Fruit fly (Drosophila melanogaster) whole organism, adult: ENCODE measurements around the gene PIG-P.

ENCODE experiments used
- CG11617 ChIP-seq: fragments of 200-800 bp; sonication (Bioruptor generic); optimal IDR thresholded peaks from 2 replicates; lab custom pipeline; 2017; ENCODE audit warnings: mild to moderate bottlenecking, missing biosample characterization, missing genetic modification reagents, missing genetic modification characterization
- CG12768 ChIP-seq: fragments of 200-800 bp; sonication (Bioruptor generic); optimal IDR thresholded peaks from 2 replicates; lab custom pipeline; 2017; ENCODE audit warnings: missing biosample characterization, missing genetic modification characterization, mild to moderate bottlenecking, moderate library complexity, missing genetic modification reagents
- CG14711 ChIP-seq: fragments of 200-800 bp; sonication (Bioruptor generic); optimal IDR thresholded peaks from 2 replicates; lab custom pipeline; 2018; ENCODE audit warnings: missing biosample characterization, mild to moderate bottlenecking, missing genetic modification characterization, moderate library complexity
- CG1620 ChIP-seq: fragments of 200-800 bp; sonication (Bioruptor generic); optimal IDR thresholded peaks from 2 replicates; lab custom pipeline; 2016; ENCODE audit warnings: missing biosample characterization, missing genetic modification characterization
- CG33017 ChIP-seq: fragments of 200-800 bp; sonication (Bioruptor generic); optimal IDR thresholded peaks from 2 replicates; lab custom pipeline; 2018; ENCODE audit warnings: missing biosample characterization, mild to moderate bottlenecking, missing genetic modification characterization, moderate library complexity
- CG5204 ChIP-seq: fragments of 200-800 bp; sonication (Bioruptor generic); optimal IDR thresholded peaks from 2 replicates; lab custom pipeline; 2016; ENCODE audit warnings: missing biosample characterization, missing genetic modification characterization
- CG7045 ChIP-seq: fragments of 200-800 bp; sonication (Bioruptor generic); optimal IDR thresholded peaks from 2 replicates; lab custom pipeline; 2017; ENCODE audit warnings: missing biosample characterization, mild to moderate bottlenecking, missing genetic modification characterization
- CG7101 ChIP-seq: fragments of 200-800 bp; sonication (Bioruptor generic); optimal IDR thresholded peaks from 2 replicates; lab custom pipeline; 2018; ENCODE audit warnings: missing biosample characterization, mild to moderate bottlenecking, missing genetic modification characterization, moderate library complexity
- Clk ChIP-seq: fragments of 200-800 bp; sonication (Bioruptor generic); optimal IDR thresholded peaks from 2 replicates; lab custom pipeline; 2017; ENCODE audit warnings: missing biosample characterization, missing genetic modification characterization
- Crg-1 ChIP-seq: fragments of 200-800 bp; sonication (Bioruptor generic); optimal IDR thresholded peaks from 2 replicates; lab custom pipeline; 2016; ENCODE audit warnings: missing biosample characterization, missing genetic modification characterization
- Hr96 ChIP-seq: fragments of 200-800 bp; sonication (Bioruptor generic); optimal IDR thresholded peaks from 2 replicates; lab custom pipeline; 2016; ENCODE audit warnings: missing biosample characterization, missing genetic modification characterization
- Mnt ChIP-seq: fragments of 200-800 bp; sonication (Bioruptor generic); optimal IDR thresholded peaks from 2 replicates; lab custom pipeline; 2016; ENCODE audit warnings: missing biosample characterization, mild to moderate bottlenecking, missing genetic modification characterization
- bab1 ChIP-seq: fragments of 200-800 bp; sonication (Bioruptor generic); optimal IDR thresholded peaks from 3 replicates; lab custom pipeline; 2019; ENCODE audit warnings: missing biosample characterization, mild to moderate bottlenecking, missing genetic modification characterization, moderate library complexity
- cic ChIP-seq: fragments of 200-800 bp; sonication (Bioruptor generic); optimal IDR thresholded peaks from 2 replicates; lab custom pipeline; 2017; ENCODE audit warnings: missing biosample characterization, mild to moderate bottlenecking, missing genetic modification characterization, moderate library complexity
- cnc ChIP-seq, 2 experiments: fragments of >200 bp; optimal IDR thresholded peaks; 2 replicates each; lab custom pipeline; 2017
- kay ChIP-seq: fragments of 200-800 bp; sonication (Bioruptor generic); peaks from one replicate; lab custom pipeline; 2016; ENCODE audit warnings: missing biosample characterization, missing genetic modification characterization, borderline replicate concordance
- ovo ChIP-seq: fragments of 200-800 bp; sonication (Bioruptor generic); optimal IDR thresholded peaks from 2 replicates; lab custom pipeline; 2016; ENCODE audit warnings: missing biosample characterization, missing genetic modification characterization
- pad ChIP-seq: fragments of 200-800 bp; sonication (Bioruptor generic); optimal IDR thresholded peaks from 3 replicates; lab custom pipeline; 2017; ENCODE audit warnings: missing biosample characterization, missing genetic modification characterization, mild to moderate bottlenecking, moderate library complexity, missing genetic modification reagents
- tj ChIP-seq: fragments of 200-800 bp; sonication (Bioruptor generic); optimal IDR thresholded peaks from 3 replicates; lab custom pipeline; 2017; ENCODE audit warnings: missing biosample characterization, mild to moderate bottlenecking, missing genetic modification characterization, moderate library complexity
- toe ChIP-seq: fragments of 200-800 bp; sonication (Bioruptor generic); optimal IDR thresholded peaks from 2 replicates; lab custom pipeline; 2016; ENCODE audit warnings: missing biosample characterization, missing genetic modification characterization

PIG-P gene

DNA sequence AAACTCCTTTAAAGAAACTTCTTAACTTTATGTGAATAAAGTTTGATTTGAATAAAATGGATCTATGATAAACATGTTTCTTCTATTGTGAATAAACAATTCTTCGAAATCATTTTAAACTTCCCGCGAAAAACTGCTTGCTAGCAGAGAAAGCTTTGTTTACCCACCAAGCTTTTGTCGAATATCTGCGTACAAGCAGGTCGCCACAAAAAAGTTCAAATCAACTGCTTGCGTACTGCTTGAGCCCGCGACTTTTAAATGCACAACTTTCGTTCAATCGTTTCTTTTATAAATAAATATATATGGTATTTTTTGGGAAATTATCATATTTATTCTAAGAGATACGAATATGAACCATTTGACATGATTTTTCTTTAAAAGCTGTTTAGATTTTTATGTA is 45.4 kb upstream of the PIG-P start:
- TF ChIP-seq bab1 (peak; percentile 48), CG5204 (GFP tag; lab: Kevin White, UChicago) (no peak)

dm6 chr3R:26099238-26099637 is 41.2 kb upstream of the PIG-P start:
- TF ChIP-seq kay (peak; percentile 54), bab1 (peak; percentile 18), tj (peak; percentile 47), CG11617 (no peak), CG14711 (tag; lab: Kevin White, UChicago) (peak; percentile 67)

DNA sequence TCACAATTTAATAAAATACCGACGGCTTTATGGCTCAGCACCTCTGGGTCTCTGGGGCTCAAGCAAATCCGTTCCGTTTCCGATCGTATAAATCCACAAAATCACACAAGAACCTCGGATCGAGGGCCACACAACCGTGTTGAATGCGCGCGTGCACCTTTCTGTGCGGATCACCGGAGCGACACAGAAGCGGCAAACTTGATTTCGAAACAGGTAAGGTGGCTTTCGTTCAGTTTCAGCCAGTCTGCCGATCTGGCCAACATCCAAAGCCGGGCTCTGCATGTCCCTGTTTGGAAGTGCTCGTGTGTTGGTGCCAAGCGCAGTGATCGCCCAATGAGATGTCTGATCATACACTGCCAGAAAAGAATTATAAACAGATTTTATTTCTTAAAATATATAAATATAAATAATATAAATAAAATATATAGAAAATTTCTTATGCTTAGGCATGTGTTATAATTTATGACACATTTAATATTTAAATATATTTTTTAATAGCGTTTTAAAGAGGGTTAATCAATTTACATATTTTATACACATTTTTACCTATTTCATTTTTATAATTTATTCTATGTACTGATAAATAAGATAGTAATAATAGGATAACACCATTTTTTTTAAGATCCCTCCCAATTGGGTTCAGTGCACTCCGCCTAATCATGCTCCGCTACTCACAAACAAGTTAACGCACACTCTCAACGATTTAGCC is 40.6 kb upstream of the PIG-P start, which contains the start of gene dysf:
TSS of gene dysf (minus strand) at position 210 of the 709 bp plus-strand sequence.
- no peak for TF ChIP-seq cnc (optimal IDR thresholded peaks at IDR 0.05; lab: Kevin White, UChicago)
- TF ChIP-seq Mnt (GFP tag; lab: Kevin White, UChicago): no peak
- no peak for TF ChIP-seq CG5204 (GFP tag; lab: Kevin White, UChicago)
- TF ChIP-seq CG7101 (tag; lab: Kevin White, UChicago): peak; percentile 6
- TF ChIP-seq kay: peak; percentile 18
- TF ChIP-seq CG1620: no peak
- peak; percentile 23 for TF ChIP-seq CG33017
- TF ChIP-seq Hr96: no peak
- TF ChIP-seq CG14711 (tag; lab: Kevin White, UChicago): no peak
- no peak for TF ChIP-seq Crg-1 (GFP tag; lab: Kevin White, UChicago)
- no peak for TF ChIP-seq tj
- TF ChIP-seq CG7045 (GFP tag; lab: Kevin White, UChicago): no peak
- TF ChIP-seq bab1: no peak
- TF ChIP-seq CG12768 (GFP tag; lab: Kevin White, UChicago): no peak
- peak; percentile 1 for TF ChIP-seq CG11617
- TF ChIP-seq cic (GFP tag; lab: Kevin White, UChicago): no peak
- no peak for TF ChIP-seq toe (GFP tag; lab: Kevin White, UChicago)
- TF ChIP-seq pad (GFP tag; lab: Kevin White, UChicago): no peak
- no peak for TF ChIP-seq Clk
- TF ChIP-seq ovo: no peak

- TF ChIP-seq CG5204 (GFP tag; lab: Kevin White, UChicago) (no peak), pad (GFP tag; lab: Kevin White, UChicago) (no peak), bab1 (no peak), cic (GFP tag; lab: Kevin White, UChicago) (no peak), Crg-1 (GFP tag; lab: Kevin White, UChicago) (no peak), CG11617 (no peak), CG7101 (tag; lab: Kevin White, UChicago) (no peak), Clk (no peak), cnc (optimal IDR thresholded peaks at IDR 0.05; lab: Kevin White, UChicago) (no peak), toe (GFP tag; lab: Kevin White, UChicago) (no peak), CG7045 (GFP tag; lab: Kevin White, UChicago) (no peak), CG14711 (tag; lab: Kevin White, UChicago) (no peak), tj (no peak), CG1620 (no peak), kay (no peak), Hr96 (no peak)
Observed at dm6 chr3R:26096192-26096591, 38.2 kb upstream of the PIG-P start.

DNA sequence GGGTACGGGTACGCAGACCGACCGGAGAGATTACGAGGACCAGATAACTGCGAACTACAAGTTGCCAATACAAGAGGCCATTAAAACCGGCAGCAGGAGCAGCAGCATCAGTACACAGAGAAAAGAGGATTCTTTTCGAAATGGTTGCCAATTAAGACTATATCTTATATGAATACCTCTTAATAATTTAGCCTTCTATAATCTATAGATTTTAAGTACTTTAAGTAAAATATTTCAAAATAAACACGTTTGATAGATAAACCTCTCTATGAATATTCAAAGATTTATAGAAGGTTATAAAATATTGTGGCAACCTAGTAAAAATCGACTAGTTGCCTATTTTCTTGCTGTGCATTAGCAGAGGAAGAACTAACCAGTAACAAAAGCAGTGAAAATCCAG is 37.5 kb upstream of the PIG-P start:
- TF ChIP-seq pad (GFP tag; lab: Kevin White, UChicago) (no peak), Clk (no peak), ovo (no peak), CG14711 (tag; lab: Kevin White, UChicago) (no peak), bab1 (no peak)

dm6 chr3R:26081380-26081991 is 23.5 kb upstream of the PIG-P start:
- TF ChIP-seq Hr96: no peak
- no peak for TF ChIP-seq CG7045 (GFP tag; lab: Kevin White, UChicago)
- TF ChIP-seq CG11617: no peak

dm6 chr3R:26075252-26075651 is 17.2 kb upstream of the PIG-P start:
- TF ChIP-seq Crg-1 (GFP tag; lab: Kevin White, UChicago): no peak
- TF ChIP-seq CG1620: no peak
- no peak for TF ChIP-seq bab1
- TF ChIP-seq tj: no peak
- TF ChIP-seq kay: no peak
- no peak for TF ChIP-seq Mnt (GFP tag; lab: Kevin White, UChicago)
- no peak for TF ChIP-seq Hr96
- TF ChIP-seq Clk: no peak
- no peak for TF ChIP-seq toe (GFP tag; lab: Kevin White, UChicago)

DNA sequence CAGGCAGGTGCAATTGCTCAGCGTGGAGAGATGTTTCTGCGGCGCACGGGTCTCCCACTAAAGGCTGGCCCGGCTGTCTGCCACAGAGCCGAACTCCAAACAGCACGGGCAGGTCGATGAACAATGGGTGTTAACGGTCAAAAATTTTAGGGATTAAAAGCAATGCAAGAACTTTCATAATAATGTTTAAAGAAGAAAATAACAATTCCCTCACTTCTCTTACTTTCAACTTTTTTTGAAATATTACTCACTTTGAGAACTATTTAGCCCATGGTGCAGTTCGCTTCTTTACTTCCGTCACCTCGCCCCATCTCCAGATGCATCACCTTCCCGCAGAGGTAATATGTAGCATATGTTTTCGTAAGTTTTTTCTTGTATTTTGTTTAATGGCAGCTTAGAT is 14.5 kb upstream of the PIG-P start:
- TF ChIP-seq toe (GFP tag; lab: Kevin White, UChicago) (no peak), CG5204 (GFP tag; lab: Kevin White, UChicago) (no peak), pad (GFP tag; lab: Kevin White, UChicago) (no peak), CG12768 (GFP tag; lab: Kevin White, UChicago) (no peak), CG11617 (no peak), ovo (no peak), tj (no peak), CG33017 (no peak), kay (no peak), cnc (optimal IDR thresholded peaks at IDR 0.05; lab: Kevin White, UChicago) (no peak), bab1 (no peak), Crg-1 (GFP tag; lab: Kevin White, UChicago) (no peak), CG7045 (GFP tag; lab: Kevin White, UChicago) (no peak), Hr96 (no peak), CG7101 (tag; lab: Kevin White, UChicago) (no peak), CG14711 (tag; lab: Kevin White, UChicago) (no peak), CG1620 (no peak), cic (GFP tag; lab: Kevin White, UChicago) (no peak)
